Fruit fly (Drosophila melanogaster) whole organism, embryonic: ENCODE measurements around the gene nmdyn-D7.

Experiments used
- ATbp ChIP-seq: fragments of 200-800 bp; sonication (Bioruptor generic); optimal IDR thresholded peaks from 2 replicates; lab custom pipeline; 2017; ENCODE audit warnings: missing biosample characterization, mild to moderate bottlenecking, missing genetic modification characterization, missing genetic modification reagents
- Antp ChIP-seq: fragments of 200-800 bp; sonication (Bioruptor generic); optimal IDR thresholded peaks from 3 replicates; lab custom pipeline; 2016; ENCODE audit warnings: missing biosample characterization, missing genetic modification characterization
- CG1024 ChIP-seq: fragments of 200-800 bp; sonication (Bioruptor generic); IDR thresholded peaks from 2 replicates; pipeline ENCODE4 v1.3.6; 2022; ENCODE audit warnings: missing biosample characterization, missing genetic modification characterization
- CG10431 ChIP-seq: fragments of 200-800 bp; sonication (Bioruptor generic); optimal IDR thresholded peaks from 3 replicates; lab custom pipeline; 2018; ENCODE audit warnings: missing biosample characterization, mild to moderate bottlenecking, missing genetic modification characterization
- CG10565 ChIP-seq: fragments of 200-800 bp; sonication (Bioruptor generic); optimal IDR thresholded peaks from 3 replicates; lab custom pipeline; 2016; ENCODE audit warnings: missing biosample characterization, mild to moderate bottlenecking, missing genetic modification characterization
- CG10654 ChIP-seq: fragments of 200-800 bp; sonication (Bioruptor generic); optimal IDR thresholded peaks from 2 replicates; lab custom pipeline; 2016; ENCODE audit warnings: missing biosample characterization, missing genetic modification characterization
- CG10959 ChIP-seq: fragments of 200-800 bp; sonication (Bioruptor generic); IDR thresholded peaks from 2 replicates; pipeline ENCODE4 v1.3.6; 2022; ENCODE audit warnings: missing biosample characterization, missing genetic modification characterization
- CG11398 ChIP-seq: fragments of 200-800 bp; sonication (Bioruptor generic); optimal IDR thresholded peaks from 2 replicates; lab custom pipeline; 2016; ENCODE audit warnings: missing biosample characterization, missing genetic modification characterization
- CG12155 ChIP-seq: fragments of 200-800 bp; sonication (Bioruptor generic); optimal IDR thresholded peaks from 3 replicates; lab custom pipeline; 2016; ENCODE audit warnings: missing biosample characterization, missing genetic modification characterization
- CG15011 ChIP-seq: fragments of 200-800 bp; sonication (Bioruptor generic); optimal IDR thresholded peaks from 3 replicates; lab custom pipeline; 2018; ENCODE audit warnings: missing biosample characterization, mild to moderate bottlenecking, missing genetic modification characterization
- CG15601 ChIP-seq: fragments of 200-800 bp; sonication (Bioruptor generic); optimal IDR thresholded peaks from 3 replicates; lab custom pipeline; 2019; ENCODE audit warnings: missing biosample characterization, mild to moderate bottlenecking, missing genetic modification characterization, moderate library complexity
- CG15696 ChIP-seq: fragments of 200-800 bp; sonication (Bioruptor generic); optimal IDR thresholded peaks from 2 replicates; lab custom pipeline; 2019; ENCODE audit warnings: missing biosample characterization, mild to moderate bottlenecking, missing genetic modification characterization, moderate library complexity
- CG1792 ChIP-seq: fragments of 200-800 bp; sonication (Bioruptor generic); optimal IDR thresholded peaks from 2 replicates; lab custom pipeline; 2016; ENCODE audit warnings: missing biosample characterization, missing genetic modification characterization
- CG2129 ChIP-seq: fragments of 200-800 bp; sonication (Bioruptor generic); IDR thresholded peaks from 2 replicates; pipeline ENCODE4 v1.3.6; 2022; ENCODE audit warnings: missing biosample characterization, missing genetic modification characterization; ENCODE audit not compliant: partially characterized antibody
- CG3726 ChIP-seq: fragments of 200-800 bp; sonication (Bioruptor generic); IDR thresholded peaks from 3 replicates; pipeline ENCODE4, ENCODE4 v1.3.6; 2022; ENCODE audit warnings: missing biosample characterization, missing genetic modification characterization
- CG4282 ChIP-seq: fragments of 200-800 bp; sonication (Bioruptor generic); optimal IDR thresholded peaks from 2 replicates; lab custom pipeline; 2016; ENCODE audit warnings: missing biosample characterization, missing genetic modification characterization
- CG4820 ChIP-seq: fragments of 200-800 bp; sonication (Bioruptor generic); optimal IDR thresholded peaks from 3 replicates; lab custom pipeline; 2016; ENCODE audit warnings: missing biosample characterization, missing genetic modification characterization
- CG5245 ChIP-seq: fragments of 200-800 bp; sonication (Bioruptor generic); optimal IDR thresholded peaks from 3 replicates; lab custom pipeline; 2016; ENCODE audit warnings: missing biosample characterization, missing genetic modification characterization
- CG8924 ChIP-seq: fragments of 200-800 bp; optimal IDR thresholded peaks from 3 replicates; lab custom pipeline; 2019; ENCODE audit warnings: missing biosample characterization, mild to moderate bottlenecking, missing genetic modification characterization, moderate library complexity
- CrebB ChIP-seq: fragments of 200-800 bp; sonication (Bioruptor generic); optimal IDR thresholded peaks from 3 replicates; lab custom pipeline; 2018; ENCODE audit warnings: missing biosample characterization, mild to moderate bottlenecking, missing genetic modification characterization
- Dad ChIP-seq: fragments of 200-800 bp; sonication (Bioruptor generic); optimal IDR thresholded peaks from 3 replicates; lab custom pipeline; 2016; ENCODE audit warnings: missing biosample characterization, missing genetic modification characterization
- Dp ChIP-seq: fragments of 200-800 bp; sonication (Bioruptor generic); optimal IDR thresholded peaks from 2 replicates; lab custom pipeline; 2018; ENCODE audit warnings: missing biosample characterization, mild to moderate bottlenecking, missing genetic modification characterization, moderate library complexity
- H2.0 ChIP-seq: fragments of 200-800 bp; sonication (Bioruptor generic); IDR thresholded peaks from 2 replicates; pipeline ENCODE4 v1.3.6; 2022; ENCODE audit warnings: missing biosample characterization, missing genetic modification characterization
- HLHmδ ChIP-seq: fragments of 200-800 bp; sonication (Bioruptor generic); optimal IDR thresholded peaks from 2 replicates; lab custom pipeline; 2018; ENCODE audit warnings: missing biosample characterization, mild to moderate bottlenecking, missing genetic modification characterization, moderate library complexity
- Hey ChIP-seq: fragments of 200-800 bp; sonication (Bioruptor generic); optimal IDR thresholded peaks from 3 replicates; lab custom pipeline; 2018; ENCODE audit warnings: missing biosample characterization, mild to moderate bottlenecking, missing genetic modification characterization
- Hr78 ChIP-seq, 2 experiments: fragments of 200-800 bp in 1 of 2; fragments of >200 bp in 1 of 2; sonication (Bioruptor generic) in 1 of 2; optimal IDR thresholded peaks; 2 replicates each; lab custom pipeline; 2017 to 2019; ENCODE audit warnings: missing biosample characterization in 2 of 2, missing genetic modification characterization in 2 of 2, mild to moderate bottlenecking in 1 of 2, moderate library complexity in 1 of 2
- Mes4 ChIP-seq: fragments of 200-800 bp; sonication (Bioruptor generic); optimal IDR thresholded peaks from 2 replicates; lab custom pipeline; 2016; ENCODE audit warnings: missing biosample characterization, missing genetic modification characterization
- Side ChIP-seq: fragments of 200-800 bp; sonication (Bioruptor generic); optimal IDR thresholded peaks from 2 replicates; lab custom pipeline; 2016; ENCODE audit warnings: missing biosample characterization, missing genetic modification characterization
- ara ChIP-seq: fragments of 200-800 bp; sonication (Bioruptor generic); IDR thresholded peaks from 2 replicates; pipeline ENCODE4 v1.3.6; 2022; ENCODE audit warnings: missing biosample characterization, missing genetic modification characterization
- ato ChIP-seq: fragments of 200-800 bp; sonication (Bioruptor generic); IDR thresholded peaks from 2 replicates; pipeline ENCODE4 v1.3.6; 2022; ENCODE audit warnings: missing biosample characterization, missing genetic modification characterization; ENCODE audit not compliant: partially characterized antibody
- br ChIP-seq: fragments of >200 bp; optimal IDR thresholded peaks from 2 replicates; lab custom pipeline; 2017
- cad ChIP-seq: fragments of >200 bp; optimal IDR thresholded peaks from 2 replicates; lab custom pipeline; 2017; ENCODE audit warnings: missing biosample characterization, missing genetic modification characterization
- chm ChIP-seq: fragments of 200-800 bp; sonication (Bioruptor generic); IDR thresholded peaks from 2 replicates; pipeline ENCODE4 v1.3.6; 2022; ENCODE audit warnings: missing biosample characterization, missing genetic modification characterization
- dm ChIP-seq: fragments of 200-800 bp; sonication (Bioruptor generic); optimal IDR thresholded peaks from 3 replicates; lab custom pipeline; 2016; ENCODE audit warnings: missing biosample characterization, missing genetic modification characterization
- exex ChIP-seq: fragments of 200-800 bp; sonication (Bioruptor generic); optimal IDR thresholded peaks from 4 replicates; lab custom pipeline; 2018; ENCODE audit warnings: missing biosample characterization, mild to moderate bottlenecking, missing genetic modification characterization, moderate library complexity
- gro ChIP-seq: fragments of 200-800 bp; sonication (Bioruptor generic); optimal IDR thresholded peaks from 2 replicates; lab custom pipeline; 2016; ENCODE audit warnings: missing biosample characterization, missing genetic modification characterization
- gsb-n ChIP-seq: fragments of 200-800 bp; sonication (Bioruptor generic); optimal IDR thresholded peaks from 3 replicates; lab custom pipeline; 2018; ENCODE audit warnings: missing biosample characterization, mild to moderate bottlenecking, missing genetic modification characterization
- ham ChIP-seq: fragments of 200-800 bp; sonication (Bioruptor generic); IDR thresholded peaks from 2 replicates; pipeline ENCODE4 v1.3.6; 2022; ENCODE audit warnings: missing biosample characterization, missing genetic modification characterization
- hb ChIP-seq: fragments of 200-800 bp; sonication (Bioruptor generic); IDR thresholded peaks from 3 replicates; pipeline ENCODE4 v1.3.6; 2022; ENCODE audit warnings: missing biosample characterization, missing genetic modification characterization; ENCODE audit not compliant: partially characterized antibody
- ken ChIP-seq: fragments of 200-800 bp; sonication (Bioruptor generic); IDR thresholded peaks from 3 replicates; pipeline ENCODE4 v1.3.6; 2022; ENCODE audit warnings: missing biosample characterization, missing genetic modification characterization
- lola ChIP-seq, 3 experiments: fragments of >200 bp in 2 of 3; fragments of 200-800 bp in 1 of 3; sonication (Bioruptor generic) in 1 of 3; optimal IDR thresholded peaks; 2 replicates each; lab custom pipeline; 2017 to 2019; ENCODE audit warnings: missing biosample characterization in 3 of 3, missing genetic modification characterization in 3 of 3, mild to moderate bottlenecking in 1 of 3, moderate library complexity in 1 of 3
- nau ChIP-seq: fragments of 200-800 bp; sonication (Bioruptor generic); optimal IDR thresholded peaks from 3 replicates; lab custom pipeline; 2017; ENCODE audit warnings: missing biosample characterization, mild to moderate bottlenecking, missing genetic modification characterization, missing genetic modification reagents
- nerfin-1 ChIP-seq: fragments of 200-800 bp; sonication (Bioruptor generic); optimal IDR thresholded peaks from 3 replicates; lab custom pipeline; 2019; ENCODE audit warnings: missing biosample characterization, mild to moderate bottlenecking, missing genetic modification characterization, moderate library complexity
- pfk ChIP-seq: fragments of 200-800 bp; sonication (Bioruptor generic); optimal IDR thresholded peaks from 2 replicates; lab custom pipeline; 2018; ENCODE audit warnings: missing biosample characterization, mild to moderate bottlenecking, missing genetic modification characterization, moderate library complexity
- schlank ChIP-seq: fragments of 200-800 bp; sonication (Bioruptor generic); optimal IDR thresholded peaks from 2 replicates; lab custom pipeline; 2018; ENCODE audit warnings: missing biosample characterization, mild to moderate bottlenecking, missing genetic modification characterization
- scrt ChIP-seq: fragments of 200-800 bp; sonication (Bioruptor generic); optimal IDR thresholded peaks from 2 replicates; lab custom pipeline; 2018; ENCODE audit warnings: missing biosample characterization, mild to moderate bottlenecking, missing genetic modification characterization, moderate library complexity
- tna ChIP-seq: fragments of 200-800 bp; sonication (Bioruptor generic); IDR thresholded peaks from 2 replicates; pipeline ENCODE4 v1.3.6; 2022; ENCODE audit warnings: missing biosample characterization, missing genetic modification characterization; ENCODE audit not compliant: partially characterized antibody
- trem ChIP-seq: fragments of 200-800 bp; optimal IDR thresholded peaks from 3 replicates; lab custom pipeline; 2019; ENCODE audit warnings: missing biosample characterization, mild to moderate bottlenecking, missing genetic modification characterization, moderate library complexity
- wdn ChIP-seq: fragments of 200-800 bp; sonication (Bioruptor generic); IDR thresholded peaks from 2 replicates; pipeline ENCODE4 v1.3.6; 2022; ENCODE audit warnings: missing biosample characterization, missing genetic modification characterization
- zf30C ChIP-seq: fragments of 200-800 bp; sonication (Bioruptor generic); optimal IDR thresholded peaks from 3 replicates; lab custom pipeline; 2018; ENCODE audit warnings: missing biosample characterization, mild to moderate bottlenecking, missing genetic modification characterization
- zfh2 ChIP-seq: fragments of 200-800 bp; sonication (Bioruptor generic); optimal IDR thresholded peaks from 2 replicates; lab custom pipeline; 2016; ENCODE audit warnings: missing biosample characterization, missing genetic modification characterization

nmdyn-D7 gene

DNA sequence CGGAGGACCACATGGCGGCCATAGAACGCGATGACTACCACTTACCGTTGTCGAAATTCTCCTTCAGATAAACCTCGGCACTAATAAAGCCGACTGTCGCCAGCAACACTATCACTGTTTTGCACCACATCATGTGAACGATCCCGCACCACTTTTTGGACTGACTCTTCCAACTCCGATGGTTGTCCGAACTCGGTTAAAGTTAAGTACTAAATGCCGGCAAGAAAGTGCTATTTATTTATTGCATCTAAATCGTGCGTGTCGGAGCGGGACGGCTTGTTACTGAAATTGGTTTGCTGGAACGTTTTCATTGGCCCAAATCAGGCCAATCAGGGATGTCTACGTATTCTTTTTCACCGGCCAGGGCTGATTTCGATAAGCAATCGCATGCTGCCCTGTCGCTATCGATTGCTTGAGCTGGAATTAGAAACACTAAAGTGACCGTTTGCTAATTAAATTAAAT, 49.1 kb upstream of the nmdyn-D7 start, which contains the start of gene Calr (continued):
- TF ChIP-seq CG10654 (GFP tag; lab: Kevin White, UChicago) (no peak), Hey (tag; lab: Kevin White, UChicago) (no peak), exex (tag; lab: Kevin White, UChicago) (peak; percentile 38), CrebB (tag; lab: Kevin White, UChicago) (peak; percentile 41), CG1024 (GFP tag; lab: Robert Waterston, UW) (no peak), scrt (GFP tag; lab: Kevin White, UChicago) (peak; percentile 49), CG10565 (GFP tag; lab: Kevin White, UChicago) (no peak), cad (GFP tag; lab: Kevin White, UChicago) (peak; percentile 89), HLHmδ (GFP tag; lab: Kevin White, UChicago) (peak; percentile 63), Side (GFP tag; lab: Kevin White, UChicago) (peak; percentile 22), nerfin-1 (tag; lab: Kevin White, UChicago) (peak; percentile 59), Mes4 (GFP tag; lab: Kevin White, UChicago) (peak; percentile 1), Antp (GFP tag; lab: Kevin White, UChicago) (no peak), pfk (GFP tag; lab: Kevin White, UChicago) (peak; percentile 64), CG2129 (no peak), Dad (GFP tag; lab: Kevin White, UChicago) (peak; percentile 3), CG12155 (GFP tag; lab: Kevin White, UChicago) (no peak), H2.0 (GFP tag; lab: Robert Waterston, UW) (no peak), zf30C (GFP tag; lab: Kevin White, UChicago) (peak; percentile 1), CG1792 (peak; percentile 7), CG3726 (GFP tag; lab: Robert Waterston, UW) (no peak), ara (GFP tag; lab: Robert Waterston, UW) (no peak), CG10959 (GFP tag; lab: Robert Waterston, UW) (no peak), CG15011 (no peak), CG15696 (tag; lab: Kevin White, UChicago) (no peak), hb (GFP tag; lab: Robert Waterston, UW) (no peak), CG15601 (tag; lab: Kevin White, UChicago) (peak; percentile 56), zfh2 (no peak), CG8924 (peak; percentile 78), schlank (tag; lab: Kevin White, UChicago) (peak; percentile 7), ken (no peak), CG4820 (no peak), wdn (no peak), Dp (GFP tag; lab: Kevin White, UChicago) (peak; percentile 51), br (no peak), trem (tag; lab: Kevin White, UChicago) (peak; percentile 79), gsb-n (tag; lab: Kevin White, UChicago) (peak; percentile 40), CG5245 (GFP tag; lab: Kevin White, UChicago) (no peak), lola (GFP tag; optimal IDR thresholded peaks at IDR 0.05; lab: Kevin White, UChicago) (no peak), ATbp (no peak), chm (GFP tag; lab: Robert Waterston, UW) (no peak), dm (GFP tag; lab: Kevin White, UChicago) (no peak), ham (no peak), tna (GFP tag; lab: Robert Waterston, UW) (no peak), nau (GFP tag; lab: Kevin White, UChicago) (peak; percentile 33), CG4282 (GFP tag; lab: Kevin White, UChicago) (no peak), gro (GFP tag; lab: Kevin White, UChicago) (peak; percentile 53), CG11398 (GFP tag; lab: Kevin White, UChicago) (no peak), Hr78 (GFP tag; optimal IDR thresholded peaks at IDR 0.05; lab: Kevin White, UChicago) (no peak), CG10431 (GFP tag; lab: Kevin White, UChicago) (no peak), ato (GFP tag; lab: Robert Waterston, UW) (no peak)
